Worm (Caenorhabditis elegans): Measurements from ENCODE around the gene C07A4.2.

DNA sequence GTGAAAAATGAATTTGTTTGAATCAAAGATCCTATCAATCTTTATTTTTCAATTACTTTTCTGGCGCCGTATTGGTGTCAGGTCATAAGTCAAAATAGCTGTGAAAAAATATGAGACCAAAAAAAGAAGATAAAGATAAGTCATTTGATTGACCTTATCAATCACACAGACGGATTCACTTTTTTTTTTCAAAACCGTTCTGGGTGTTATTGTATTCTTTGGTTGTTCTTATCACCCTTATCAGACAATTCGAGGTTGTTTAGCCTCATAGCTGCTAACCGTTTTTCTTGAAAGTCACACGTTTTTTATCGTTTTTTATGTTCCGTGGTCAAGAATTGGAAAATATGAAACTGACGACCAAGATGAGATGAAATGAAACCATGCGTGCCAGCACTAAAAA, 3.5 kb upstream of the C07A4.2 start:
- no peak for TF ChIP-seq ets-4 (GFP tag; optimal IDR thresholded peaks at IDR 0.05)
- no peak for TF ChIP-seq ama-1 (optimal IDR thresholded peaks at IDR 0.05)
- TF ChIP-seq ama-1 (GFP tag; optimal IDR thresholded peaks at IDR 0.05), result no peak
- no peak for TF ChIP-seq tbx-9 (tag; optimal IDR thresholded peaks at IDR 0.05; ENCODE audit: borderline replicate concordance)
- no peak for TF ChIP-seq pha-4 (tag; optimal IDR thresholded peaks at IDR 0.05)
